Fruit fly (Drosophila melanogaster): ENCODE data around the gene mus81.

The mus81 gene

DNA sequence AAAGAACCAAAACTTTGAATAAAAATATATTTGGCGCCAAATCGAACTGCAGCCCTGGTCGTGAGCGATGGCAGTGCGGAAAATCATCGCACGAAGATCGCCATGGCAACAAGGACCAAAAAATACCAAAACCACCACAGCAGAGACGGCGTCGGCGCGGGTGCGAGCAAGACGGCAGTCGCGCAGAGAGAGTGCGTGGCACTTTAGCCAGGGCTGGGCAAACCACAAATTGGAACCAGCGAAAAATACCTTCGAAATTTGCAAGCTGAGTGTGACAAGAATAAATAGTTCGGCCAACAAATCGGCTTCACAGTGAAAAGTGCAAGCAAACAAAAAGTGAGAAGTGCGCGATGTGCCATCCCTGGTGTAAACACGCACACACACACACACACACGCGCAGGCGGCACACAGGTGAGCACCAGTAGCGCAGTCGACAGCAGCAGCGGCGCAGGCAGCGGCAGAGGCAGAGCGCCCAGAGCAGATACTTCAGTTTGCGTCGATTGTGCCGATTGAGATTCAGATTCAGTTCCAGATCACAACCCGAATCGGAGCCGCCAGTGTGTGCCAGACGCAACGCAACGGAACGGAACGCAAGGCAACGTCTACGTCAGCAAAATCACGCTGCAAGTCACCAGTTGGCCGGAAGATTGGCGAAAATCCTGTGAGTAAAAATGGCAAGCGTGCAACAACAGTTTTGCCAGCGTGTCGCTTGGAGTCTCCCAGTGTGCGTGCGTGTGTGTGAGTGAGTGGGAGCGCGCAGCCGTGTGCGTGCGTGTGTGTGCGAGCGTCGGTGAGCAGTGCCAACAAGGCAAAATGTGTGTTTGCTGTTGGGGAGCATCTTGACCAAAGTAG is 5.6 kb upstream of the mus81 start, which contains the start of gene TRAM:
Gene TRAM, plus strand, starts transcription at position 184 of the 852 bp plus-strand sequence.
- TF ChIP-seq Deaf1 (tag; optimal IDR thresholded peaks at IDR 0.05) = peak; percentile 76
- TF ChIP-seq CG10267 (tag; optimal IDR thresholded peaks at IDR 0.05) = peak; percentile 91
- peak; percentile 97 for TF ChIP-seq ems (GFP tag; optimal IDR thresholded peaks at IDR 0.05)
- TF ChIP-seq lmd (GFP tag; IDR thresholded peaks at IDR 0.05) = peak; percentile 99
- peak; percentile 83 for TF ChIP-seq Scr (GFP tag; IDR thresholded peaks at IDR 0.05; ENCODE audit: partially characterized antibody)
- peak; percentile 97 for TF ChIP-seq Fer3 (tag; optimal IDR thresholded peaks at IDR 0.05)
- TF ChIP-seq eve (GFP tag; optimal IDR thresholded peaks at IDR 0.05) = peak in 1 of 2 experiments; percentile 89
- peak; percentile 97 for TF ChIP-seq Hr39 (optimal IDR thresholded peaks at IDR 0.05)
- TF ChIP-seq ara (GFP tag; IDR thresholded peaks at IDR 0.05) = peak; percentile 99
- TF ChIP-seq CG17385 (GFP tag; optimal IDR thresholded peaks at IDR 0.05) = peak; percentile 96
- TF ChIP-seq CG7928 (GFP tag; optimal IDR thresholded peaks at IDR 0.05) = peak; percentile 100
- peak; percentile 89 for TF ChIP-seq run (tag; optimal IDR thresholded peaks at IDR 0.05)
- TF ChIP-seq CG12071 (GFP tag; optimal IDR thresholded peaks at IDR 0.05) = peak; percentile 98
- peak; percentile 49 for TF ChIP-seq zf30C (GFP tag; optimal IDR thresholded peaks at IDR 0.05)
- no peak for TF ChIP-seq abd-A (tag; optimal IDR thresholded peaks at IDR 0.05)
- peak; percentile 99 for TF ChIP-seq CG3847 (GFP tag; IDR thresholded peaks at IDR 0.05)
- TF ChIP-seq CG17361 (GFP tag; IDR thresholded peaks at IDR 0.05) = peak; percentile 97
- peak; percentile 98 for TF ChIP-seq pnt (GFP tag; optimal IDR thresholded peaks at IDR 0.05)
- TF ChIP-seq luna (GFP tag; optimal IDR thresholded peaks at IDR 0.05) = peak; percentile 94
- peak; percentile 71 for TF ChIP-seq ato (GFP tag; IDR thresholded peaks at IDR 0.05; ENCODE audit: partially characterized antibody)
- TF ChIP-seq Fer2 (tag; optimal IDR thresholded peaks at IDR 0.05) = peak; percentile 95
- TF ChIP-seq Six4 (GFP tag; optimal IDR thresholded peaks at IDR 0.05) = peak; percentile 98
- TF ChIP-seq hbn (GFP tag; IDR thresholded peaks at IDR 0.05; ENCODE audit: partially characterized antibody) = peak; percentile 69
- peak; percentile 97 for TF ChIP-seq CG2712 (tag; optimal IDR thresholded peaks at IDR 0.05)
- TF ChIP-seq CG14014 (GFP tag; IDR thresholded peaks at IDR 0.05) = peak; percentile 99
- peak; percentile 98 for TF ChIP-seq pum (GFP tag; optimal IDR thresholded peaks at IDR 0.05)
- peak; percentile 95 for TF ChIP-seq ac (GFP tag; optimal IDR thresholded peaks at IDR 0.05)
- peak; percentile 97 for TF ChIP-seq schlank (tag; optimal IDR thresholded peaks at IDR 0.05)
- TF ChIP-seq pan (optimal IDR thresholded peaks at IDR 0.05) = no peak
- peak in 1 of 2 experiments; percentile 99 for TF ChIP-seq pan (GFP tag; optimal IDR thresholded peaks at IDR 0.05 in 1 of 2, IDR thresholded peaks at IDR 0.05 in 1 of 2)
- peak; percentile 74 for TF ChIP-seq inv (GFP tag; IDR thresholded peaks at IDR 0.05; ENCODE audit: partially characterized antibody)
- TF ChIP-seq Ssrp (tag; optimal IDR thresholded peaks at IDR 0.05) = peak; percentile 97
- TF ChIP-seq CTCF (GFP tag; optimal IDR thresholded peaks at IDR 0.05) = peak; percentile 69
- TF ChIP-seq CG11247 (GFP tag; IDR thresholded peaks at IDR 0.05) = peak; percentile 99
- TF ChIP-seq pb (GFP tag; optimal IDR thresholded peaks at IDR 0.05) = peak; percentile 98
- TF ChIP-seq en (GFP tag; optimal IDR thresholded peaks at IDR 0.05) = peak; percentile 95
- peak; percentile 98 for TF ChIP-seq Dad (GFP tag; optimal IDR thresholded peaks at IDR 0.05)
- TF ChIP-seq CG17612 (GFP tag; IDR thresholded peaks at IDR 0.05) = peak; percentile 97
- peak; percentile 97 for TF ChIP-seq jing (GFP tag; optimal IDR thresholded peaks at IDR 0.05)
- TF ChIP-seq CG15073 (GFP tag; optimal IDR thresholded peaks at IDR 0.05) = peak; percentile 83
- TF ChIP-seq CG8765 (GFP tag; IDR thresholded peaks at IDR 0.05) = peak; percentile 98
- TF ChIP-seq cato (GFP tag; optimal IDR thresholded peaks at IDR 0.05; ENCODE audit: borderline replicate concordance) = peak; percentile 95
- TF ChIP-seq CG12391 (tag; optimal IDR thresholded peaks at IDR 0.05) = peak; percentile 98
- peak; percentile 98 for TF ChIP-seq Oaz (GFP tag; IDR thresholded peaks at IDR 0.05)
- peak; percentile 98 for TF ChIP-seq stc (GFP tag; IDR thresholded peaks at IDR 0.05)
- peak; percentile 96 for TF ChIP-seq CG7357 (GFP tag; IDR thresholded peaks at IDR 0.05)
- peak; percentile 94 for TF ChIP-seq Sry-δ (GFP tag; optimal IDR thresholded peaks at IDR 0.05)
- TF ChIP-seq Abd-B (GFP tag; optimal IDR thresholded peaks at IDR 0.05) = peak; percentile 97
- TF ChIP-seq eyg (GFP tag; optimal IDR thresholded peaks at IDR 0.05) = peak; percentile 96
- TF ChIP-seq Tbp (GFP tag; optimal IDR thresholded peaks at IDR 0.05) = no peak
